Worm (Caenorhabditis elegans) whole organism, late embryonic: ENCODE results near the gene F59A1.15.

Experiments used
- C08G9.2 ChIP-seq: sonication (generic microtip); optimal IDR thresholded peaks from 2 replicates; lab custom pipeline; 2016; ENCODE audit warnings: mild to moderate bottlenecking, missing genetic modification characterization, moderate library complexity, missing compliant biosample characterization
- K02D7.2 ChIP-seq: sonication (generic microtip); optimal IDR thresholded peaks from 2 replicates; lab custom pipeline; 2017; ENCODE audit warnings: mild to moderate bottlenecking, missing genetic modification characterization, missing compliant biosample characterization
- K09A11.1 ChIP-seq: sonication (generic microtip); optimal IDR thresholded peaks from 2 replicates; lab custom pipeline; 2017; ENCODE audit warnings: antibody characterized with exemption, mild to moderate bottlenecking, missing genetic modification characterization, missing compliant biosample characterization; ENCODE audit not compliant: insufficient read depth
- T23F11.4 ChIP-seq: fragments of 200-800 bp; sonication (Bioruptor generic); optimal IDR thresholded peaks from 2 replicates; lab custom pipeline; 2018; ENCODE audit warnings: mild to moderate bottlenecking, missing genetic modification characterization, missing compliant biosample characterization
- ceh-18 ChIP-seq: sonication (generic microtip); optimal IDR thresholded peaks from 2 replicates; lab custom pipeline; 2016; ENCODE audit warnings: missing genetic modification characterization, missing compliant biosample characterization
- ceh-19 ChIP-seq: fragments of 200-800 bp; sonication (Bioruptor generic); optimal IDR thresholded peaks from 2 replicates; lab custom pipeline; 2018; ENCODE audit warnings: mild to moderate bottlenecking, missing genetic modification characterization, missing compliant biosample characterization
- ceh-2 ChIP-seq: sonication (generic microtip); optimal IDR thresholded peaks from 2 replicates; lab custom pipeline; 2016; ENCODE audit warnings: missing genotype, missing genetic modification characterization, missing compliant biosample characterization
- ceh-24 ChIP-seq: sonication (generic microtip); optimal IDR thresholded peaks from 2 replicates; lab custom pipeline; 2016; ENCODE audit warnings: mild to moderate bottlenecking, missing genetic modification characterization, missing compliant biosample characterization
- ceh-48 ChIP-seq: sonication (generic microtip); optimal IDR thresholded peaks from 2 replicates; lab custom pipeline; 2016; ENCODE audit warnings: missing genetic modification characterization, inconsistent platforms, missing compliant biosample characterization
- ceh-6 ChIP-seq: fragments of 200-800 bp; sonication (Bioruptor generic); optimal IDR thresholded peaks from 2 replicates; lab custom pipeline; 2018; ENCODE audit warnings: mild to moderate bottlenecking, missing genetic modification characterization, missing compliant biosample characterization
- ceh-9 ChIP-seq: sonication (generic microtip); optimal IDR thresholded peaks from 2 replicates; lab custom pipeline; 2016; ENCODE audit warnings: mild to moderate bottlenecking, missing genetic modification characterization, inconsistent platforms, missing compliant biosample characterization
- dmd-4 ChIP-seq: sonication (generic microtip); optimal IDR thresholded peaks from 2 replicates; lab custom pipeline; 2016; ENCODE audit warnings: borderline replicate concordance, missing genetic modification characterization, missing compliant biosample characterization
- elt-4 ChIP-seq: sonication (generic microtip); optimal IDR thresholded peaks from 2 replicates; lab custom pipeline; 2016; ENCODE audit warnings: missing genetic modification characterization, missing compliant biosample characterization
- eyg-1 ChIP-seq: sonication (generic microtip); optimal IDR thresholded peaks from 2 replicates; lab custom pipeline; 2016; ENCODE audit warnings: missing genotype, missing genetic modification characterization, missing compliant biosample characterization
- fkh-10 ChIP-seq: fragments of 150-350 bp; optimal IDR thresholded peaks from 2 replicates; lab custom pipeline; 2014; ENCODE audit warnings: missing biosample characterization, missing genetic modification reagents, missing genetic modification characterization
- fkh-6 ChIP-seq: sonication (generic microtip); optimal IDR thresholded peaks from 2 replicates; lab custom pipeline; 2016; ENCODE audit warnings: missing genetic modification characterization, missing compliant biosample characterization
- hlh-13 ChIP-seq: fragments of 200-800 bp; sonication (Bioruptor generic); optimal IDR thresholded peaks from 2 replicates; lab custom pipeline; 2018; ENCODE audit warnings: mild to moderate bottlenecking, missing genetic modification characterization, missing compliant biosample characterization
- hlh-30 ChIP-seq: sonication (generic microtip); optimal IDR thresholded peaks from 2 replicates; lab custom pipeline; 2017; ENCODE audit warnings: antibody characterized with exemption, missing genetic modification characterization, missing compliant biosample characterization; ENCODE audit not compliant: insufficient read depth
- hlh-8 ChIP-seq: sonication (generic microtip); optimal IDR thresholded peaks from 2 replicates; lab custom pipeline; 2016; ENCODE audit warnings: missing genotype, missing genetic modification characterization, missing compliant biosample characterization
- lin-11 ChIP-seq: fragments of 200-800 bp; sonication (Bioruptor generic); optimal IDR thresholded peaks from 2 replicates; lab custom pipeline; 2018; ENCODE audit warnings: mild to moderate bottlenecking, missing genetic modification characterization, missing compliant biosample characterization
- nfya-1 ChIP-seq: sonication (generic microtip); optimal IDR thresholded peaks from 2 replicates; lab custom pipeline; 2017; ENCODE audit warnings: missing genetic modification characterization, mild to moderate bottlenecking, missing compliant biosample characterization, antibody characterized with exemption, moderate library complexity
- nhr-11 ChIP-seq: fragments of 150-350 bp; optimal IDR thresholded peaks from 2 replicates; lab custom pipeline; 2014; ENCODE audit warnings: missing biosample characterization, missing genetic modification characterization
- nhr-232 ChIP-seq: sonication (generic microtip); optimal IDR thresholded peaks from 2 replicates; lab custom pipeline; 2016; ENCODE audit warnings: missing genetic modification characterization, missing compliant biosample characterization
- pat-9 ChIP-seq: fragments of 200-800 bp; sonication (Bioruptor generic); optimal IDR thresholded peaks from 2 replicates; lab custom pipeline; 2018; ENCODE audit warnings: mild to moderate bottlenecking, missing genetic modification characterization, moderate library complexity, missing compliant biosample characterization
- pax-1 ChIP-seq: fragments of 150-350 bp; optimal IDR thresholded peaks from 2 replicates; lab custom pipeline; 2014; ENCODE audit warnings: missing biosample characterization, missing genetic modification characterization
- pha-2 ChIP-seq: sonication (generic microtip); optimal IDR thresholded peaks from 2 replicates; lab custom pipeline; 2017; ENCODE audit warnings: mild to moderate bottlenecking, missing genetic modification characterization, missing compliant biosample characterization
- pqm-1 ChIP-seq: sonication (generic microtip); optimal IDR thresholded peaks from 2 replicates; lab custom pipeline; 2016; ENCODE audit warnings: missing genetic modification characterization, missing compliant biosample characterization
- ref-2 ChIP-seq: sonication (generic microtip); optimal IDR thresholded peaks from 2 replicates; lab custom pipeline; 2016; ENCODE audit warnings: missing genetic modification characterization, missing compliant biosample characterization
- sox-2 ChIP-seq: fragments of 200-800 bp; sonication (Bioruptor generic); IDR thresholded peaks from 2 replicates; pipeline ENCODE4 v1.3.6; 2022; ENCODE audit warnings: missing genetic modification reagents, missing genetic modification characterization, missing compliant biosample characterization
- ttx-3 ChIP-seq: sonication (generic microtip); optimal IDR thresholded peaks from 2 replicates; lab custom pipeline; 2016; ENCODE audit warnings: missing genetic modification reagents, missing genetic modification characterization, missing compliant biosample characterization
- unc-55 ChIP-seq: sonication (generic microtip); optimal IDR thresholded peaks from 2 replicates; lab custom pipeline; 2017; ENCODE audit warnings: missing biosample characterization, missing genetic modification reagents, missing genetic modification characterization
- unc-86 ChIP-seq: sonication (generic microtip); optimal IDR thresholded peaks from 2 replicates; lab custom pipeline; 2016; ENCODE audit warnings: missing genetic modification characterization, missing compliant biosample characterization
- zip-5 ChIP-seq: sonication (generic microtip); optimal IDR thresholded peaks from 2 replicates; lab custom pipeline; 2016; ENCODE audit warnings: missing genetic modification characterization, missing compliant biosample characterization
- ztf-16 ChIP-seq: sonication (generic microtip); optimal IDR thresholded peaks from 2 replicates; lab custom pipeline; 2017; ENCODE audit warnings: missing genetic modification characterization, missing compliant biosample characterization

The F59A1.15 gene

DNA sequence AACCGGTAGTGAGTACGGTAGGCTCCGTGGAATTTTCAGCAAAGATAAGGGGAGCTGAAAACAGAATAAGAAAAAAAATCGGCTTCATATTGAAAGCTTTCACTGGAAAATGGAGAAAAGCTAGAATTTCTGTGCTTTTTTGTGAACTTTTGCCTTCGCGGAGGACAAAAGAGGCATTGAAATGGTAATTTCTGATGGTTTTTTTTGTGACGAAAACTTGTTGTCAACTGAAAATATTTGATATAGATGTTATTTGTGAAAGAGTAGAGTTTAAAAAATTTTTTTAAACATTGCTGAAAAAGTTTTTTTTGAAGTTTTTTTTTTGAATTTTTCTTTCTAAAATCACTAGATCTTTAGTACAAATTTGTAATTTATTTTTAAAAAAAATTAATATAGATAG, 3.2 kb upstream of the F59A1.15 start, which contains the start of gene F59A1.18:
Gene F59A1.18, minus strand, starts transcription at position 101 of the 400 bp plus-strand sequence.
- TF ChIP-seq pha-2 = no peak
- TF ChIP-seq zip-5 = no peak

- TF ChIP-seq ceh-24 (tag; lab: Kevin White, UChicago) (no peak), K09A11.1 (tag; lab: Kevin White, UChicago) (no peak), ceh-19 (GFP tag; lab: Kevin White, UChicago) (no peak), ceh-48 (tag; lab: Kevin White, UChicago) (no peak), eyg-1 (no peak), fkh-10 (no peak), K02D7.2 (tag; lab: Kevin White, UChicago) (no peak), pqm-1 (tag; lab: Kevin White, UChicago) (no peak), fkh-6 (tag; lab: Kevin White, UChicago) (no peak), unc-86 (no peak), elt-4 (tag; lab: Kevin White, UChicago) (no peak), unc-55 (GFP tag; lab: Kevin White, UChicago) (no peak), hlh-13 (GFP tag; lab: Kevin White, UChicago) (no peak), dmd-4 (no peak), nfya-1 (tag; lab: Kevin White, UChicago) (no peak), C08G9.2 (tag; lab: Kevin White, UChicago) (no peak), hlh-30 (tag; lab: Kevin White, UChicago) (no peak), sox-2 (no peak), nhr-11 (tag; lab: Kevin White, UChicago) (no peak)
These were observed 1.2 kb upstream of the F59A1.15 start, which contains the start of the genes F59A1.16 and F59A1.6 for ce11 chrV:17684857-17685256. Gene F59A1.16, minus strand, starts transcription at chrV:17684957. Gene F59A1.6, plus strand, starts transcription at chrV:17685141.

- no peak for TF ChIP-seq unc-86
- no peak for TF ChIP-seq pat-9
- TF ChIP-seq hlh-8 (tag; lab: Kevin White, UChicago) = no peak
- no peak for TF ChIP-seq T23F11.4 (GFP tag; lab: Kevin White, UChicago)
- no peak for TF ChIP-seq elt-4 (tag; lab: Kevin White, UChicago)
- TF ChIP-seq nhr-232 (tag; lab: Kevin White, UChicago) = no peak
- no peak for TF ChIP-seq zip-5
- no peak for TF ChIP-seq ceh-6 (GFP tag; lab: Kevin White, UChicago)
These were observed 373 bp downstream of the F59A1.15 start for ce11 chrV:17683290-17683689.

- TF ChIP-seq ceh-18 (tag; lab: Kevin White, UChicago) = no peak
These were observed 7.1 kb downstream of the F59A1.15 start, which contains the start of gene str-92 for ce11 chrV:17676553-17676952. Gene str-92, minus strand, starts transcription at chrV:17676653.

- TF ChIP-seq unc-55 (GFP tag; lab: Kevin White, UChicago) = no peak
- TF ChIP-seq ref-2 (tag; lab: Kevin White, UChicago) = no peak
- TF ChIP-seq C08G9.2 (tag; lab: Kevin White, UChicago) = no peak
- TF ChIP-seq ttx-3 (tag; lab: Kevin White, UChicago) = no peak
- TF ChIP-seq pax-1 = no peak
- TF ChIP-seq ztf-16 = no peak
- TF ChIP-seq hlh-30 (tag; lab: Kevin White, UChicago) = no peak
- TF ChIP-seq lin-11 = no peak
- TF ChIP-seq hlh-13 (GFP tag; lab: Kevin White, UChicago) = no peak
- TF ChIP-seq ceh-19 (GFP tag; lab: Kevin White, UChicago) = no peak
- no peak for TF ChIP-seq hlh-8 (tag; lab: Kevin White, UChicago)
- no peak for TF ChIP-seq K02D7.2 (tag; lab: Kevin White, UChicago)
- no peak for TF ChIP-seq ceh-2 (tag; lab: Kevin White, UChicago)
- no peak for TF ChIP-seq ceh-48 (tag; lab: Kevin White, UChicago)
- TF ChIP-seq ceh-9 = no peak
These were observed 10.3 kb downstream of the F59A1.15 start, which contains the start of gene str-93 for ce11 chrV:17673343-17673742. Gene str-93, minus strand, starts transcription at chrV:17673443.
